Worm (Caenorhabditis elegans) whole organism, early embryonic: Measurements from ENCODE around the gene F39G3.5.

Experiments
- B0310.2 ChIP-seq: sonication (generic microtip); optimal IDR thresholded peaks from 2 replicates; lab custom pipeline; 2016; ENCODE audit warnings: mild to moderate bottlenecking, missing genetic modification characterization, missing compliant biosample characterization
- F13C5.2 ChIP-seq: sonication (generic microtip); optimal IDR thresholded peaks from 2 replicates; lab custom pipeline; 2017; ENCODE audit warnings: mild to moderate bottlenecking, missing genetic modification characterization, inconsistent platforms, missing compliant biosample characterization
- aly-1 ChIP-seq: sonication (generic microtip); optimal IDR thresholded peaks from 2 replicates; lab custom pipeline; 2016; ENCODE audit warnings: missing genetic modification characterization, missing compliant biosample characterization
- ama-1 ChIP-seq: fragments of 150-350 bp; optimal IDR thresholded peaks from 2 replicates; lab custom pipeline; 2014
- ceh-13 ChIP-seq: fragments of 200-800 bp; sonication (Bioruptor generic); optimal IDR thresholded peaks from 2 replicates; lab custom pipeline; 2018; ENCODE audit warnings: mild to moderate bottlenecking, missing genetic modification characterization, missing compliant biosample characterization
- ceh-36 ChIP-seq: sonication (generic microtip); optimal IDR thresholded peaks from 2 replicates; lab custom pipeline; 2016; ENCODE audit warnings: missing genetic modification characterization, inconsistent platforms, missing compliant biosample characterization
- ets-7 ChIP-seq: sonication (generic microtip); optimal IDR thresholded peaks from 2 replicates; lab custom pipeline; 2016; ENCODE audit warnings: missing genotype, missing genetic modification characterization, missing compliant biosample characterization
- flt-1 ChIP-seq: fragments of 200-800 bp; sonication (Bioruptor generic); IDR thresholded peaks from 2 replicates; pipeline ENCODE4 v1.3.6; 2022; ENCODE audit warnings: missing genetic modification characterization, missing compliant biosample characterization
- hmbx-1 ChIP-seq: sonication (generic microtip); optimal IDR thresholded peaks from 2 replicates; lab custom pipeline; 2016; ENCODE audit warnings: mild to moderate bottlenecking, missing genetic modification characterization, missing compliant biosample characterization
- hmg-4 ChIP-seq: fragments of 200-800 bp; sonication (Bioruptor generic); optimal IDR thresholded peaks from 2 replicates; lab custom pipeline; 2018; ENCODE audit warnings: mild to moderate bottlenecking, missing genetic modification characterization, missing compliant biosample characterization
- hnd-1 ChIP-seq: sonication (generic microtip); optimal IDR thresholded peaks from 2 replicates; lab custom pipeline; 2016; ENCODE audit warnings: missing genetic modification characterization, missing compliant biosample characterization
- pes-1 ChIP-seq: fragments of 200-800 bp; sonication (Bioruptor generic); IDR thresholded peaks from 2 replicates; pipeline ENCODE4 v1.3.6; 2022; ENCODE audit warnings: missing genetic modification reagents, missing genetic modification characterization, missing compliant biosample characterization
- scrt-1 ChIP-seq: fragments of 200-800 bp; sonication (Bioruptor generic); IDR thresholded peaks from 2 replicates; pipeline ENCODE4 v1.3.6; 2022; ENCODE audit warnings: missing genetic modification characterization, missing compliant biosample characterization
- sea-1 ChIP-seq: fragments of 200-800 bp; sonication (Bioruptor generic); conservative IDR thresholded peaks from 2 replicates; pipeline ENCODE4 v1.3.6; 2022; ENCODE audit warnings: missing genetic modification characterization, missing compliant biosample characterization
- tbx-11 ChIP-seq: fragments of 200-800 bp; sonication (Bioruptor generic); IDR thresholded peaks from 2 replicates; pipeline ENCODE4 v1.3.6; 2022; ENCODE audit warnings: missing genetic modification characterization, missing compliant biosample characterization
- tbx-37 ChIP-seq: fragments of 200-800 bp; sonication (Bioruptor generic); conservative IDR thresholded peaks from 2 replicates; pipeline ENCODE4 v1.3.6; 2022; ENCODE audit warnings: missing genetic modification reagents, missing genetic modification characterization, missing compliant biosample characterization
- tra-4 ChIP-seq: sonication (generic microtip); optimal IDR thresholded peaks from 2 replicates; lab custom pipeline; 2017; ENCODE audit warnings: missing genetic modification characterization, missing compliant biosample characterization

F39G3.5 gene

ce11 chrV:4730075-4730474 lies 7.7 kb downstream of the F39G3.5 start, which contains the start of gene tig-2:
Gene tig-2, minus strand, starts transcription at chrV:4730161.
- TF ChIP-seq ceh-36 (tag; lab: Kevin White, UChicago) (no peak), B0310.2 (no peak), aly-1 (tag; lab: Kevin White, UChicago) (no peak), tbx-37 (GFP tag; lab: Robert Waterston, UW) (no peak), ets-7 (tag; lab: Kevin White, UChicago) (no peak), ceh-13 (GFP tag; lab: Kevin White, UChicago) (no peak), tbx-11 (no peak), hnd-1 (tag; lab: Kevin White, UChicago) (no peak), ama-1 (lab: Kevin White, UChicago) (no peak), sea-1 (no peak), pes-1 (no peak), F13C5.2 (tag; lab: Kevin White, UChicago) (no peak), tra-4 (tag; lab: Kevin White, UChicago) (no peak), hmg-4 (no peak)

- TF ChIP-seq tbx-37 (GFP tag; lab: Robert Waterston, UW) (peak; percentile 82), hmg-4 (peak; percentile 85), ceh-36 (tag; lab: Kevin White, UChicago) (peak; percentile 81), B0310.2 (peak; percentile 65), scrt-1 (GFP tag; lab: Robert Waterston, UW) (peak; percentile 85), tbx-11 (peak; percentile 87), F13C5.2 (tag; lab: Kevin White, UChicago) (peak; percentile 94), ama-1 (lab: Kevin White, UChicago) (no peak), sea-1 (peak; percentile 74; the same call in 1 of the 2 replicates), tra-4 (tag; lab: Kevin White, UChicago) (peak; percentile 15), ets-7 (tag; lab: Kevin White, UChicago) (peak; percentile 61), hnd-1 (tag; lab: Kevin White, UChicago) (peak; percentile 75), pes-1 (peak; percentile 90), hmbx-1 (peak; percentile 63), ceh-13 (GFP tag; lab: Kevin White, UChicago) (peak; percentile 83), flt-1 (peak; percentile 74), aly-1 (tag; lab: Kevin White, UChicago) (peak; percentile 65)
Observed at ce11 chrV:4731154-4731961, 8.9 kb downstream of the F39G3.5 start, which contains the start of gene F39G3.3. Gene F39G3.3, plus strand, starts transcription at chrV:4731911.

ce11 chrV:4733952-4734351 lies 11.5 kb downstream of the F39G3.5 start:
- TF ChIP-seq sea-1 (no peak), hmbx-1 (no peak), ceh-13 (GFP tag; lab: Kevin White, UChicago) (no peak), tbx-37 (GFP tag; lab: Robert Waterston, UW) (no peak), B0310.2 (no peak), flt-1 (no peak), ceh-36 (tag; lab: Kevin White, UChicago) (no peak), tbx-11 (no peak), scrt-1 (GFP tag; lab: Robert Waterston, UW) (no peak), pes-1 (no peak), ama-1 (lab: Kevin White, UChicago) (no peak), aly-1 (tag; lab: Kevin White, UChicago) (no peak), ets-7 (tag; lab: Kevin White, UChicago) (no peak), F13C5.2 (tag; lab: Kevin White, UChicago) (no peak), hnd-1 (tag; lab: Kevin White, UChicago) (no peak), hmg-4 (no peak), tra-4 (tag; lab: Kevin White, UChicago) (no peak)

ce11 chrV:4734608-4735007 lies 12.2 kb downstream of the F39G3.5 start:
- TF ChIP-seq aly-1 (tag; lab: Kevin White, UChicago), result no peak
- TF ChIP-seq F13C5.2 (tag; lab: Kevin White, UChicago), result no peak
- TF ChIP-seq hmg-4, result no peak
- TF ChIP-seq tra-4 (tag; lab: Kevin White, UChicago), result no peak
- TF ChIP-seq tbx-11, result no peak
- TF ChIP-seq B0310.2, result no peak
- TF ChIP-seq sea-1, result no peak
- no peak for TF ChIP-seq ceh-13 (GFP tag; lab: Kevin White, UChicago)
- no peak for TF ChIP-seq ama-1 (lab: Kevin White, UChicago)
- no peak for TF ChIP-seq tbx-37 (GFP tag; lab: Robert Waterston, UW)
- no peak for TF ChIP-seq ceh-36 (tag; lab: Kevin White, UChicago)
- no peak for TF ChIP-seq scrt-1 (GFP tag; lab: Robert Waterston, UW)
- no peak for TF ChIP-seq flt-1
- no peak for TF ChIP-seq hmbx-1
- no peak for TF ChIP-seq hnd-1 (tag; lab: Kevin White, UChicago)
- TF ChIP-seq pes-1, result no peak
- no peak for TF ChIP-seq ets-7 (tag; lab: Kevin White, UChicago)

- TF ChIP-seq hmg-4, result no peak
- TF ChIP-seq ets-7 (tag; lab: Kevin White, UChicago), result no peak
- no peak for TF ChIP-seq ceh-36 (tag; lab: Kevin White, UChicago)
- TF ChIP-seq ama-1 (lab: Kevin White, UChicago), result no peak
- TF ChIP-seq tbx-11, result no peak
Observed at ce11 chrV:4737727-4738126, 15.3 kb downstream of the F39G3.5 start, which contains the start of gene F39G3.2. Gene F39G3.2, plus strand, starts transcription at chrV:4737831.

- TF ChIP-seq F13C5.2 (tag; lab: Kevin White, UChicago), result no peak
- TF ChIP-seq pes-1, result no peak
- no peak for TF ChIP-seq scrt-1 (GFP tag; lab: Robert Waterston, UW)
- TF ChIP-seq ama-1 (lab: Kevin White, UChicago), result no peak
- no peak for TF ChIP-seq aly-1 (tag; lab: Kevin White, UChicago)
- TF ChIP-seq hmbx-1, result no peak
Observed at ce11 chrV:4742190-4742589, 19.8 kb downstream of the F39G3.5 start, which contains the start of gene ugt-61. Gene ugt-61, plus strand, starts transcription at chrV:4742422.

ce11 chrV:4745269-4745668 lies 22.9 kb downstream of the F39G3.5 start, which contains the start of gene C18G1.7:
Gene C18G1.7, plus strand, starts transcription at chrV:4745569.
- no peak for TF ChIP-seq ceh-36 (tag; lab: Kevin White, UChicago)
- TF ChIP-seq ama-1 (lab: Kevin White, UChicago), result no peak
- no peak for TF ChIP-seq tbx-37 (GFP tag; lab: Robert Waterston, UW)
- no peak for TF ChIP-seq pes-1
- no peak for TF ChIP-seq B0310.2
- no peak for TF ChIP-seq sea-1
- TF ChIP-seq hmbx-1, result no peak
- TF ChIP-seq hmg-4, result no peak
- TF ChIP-seq F13C5.2 (tag; lab: Kevin White, UChicago), result no peak
- TF ChIP-seq tbx-11, result no peak
- TF ChIP-seq tra-4 (tag; lab: Kevin White, UChicago), result no peak
- TF ChIP-seq ets-7 (tag; lab: Kevin White, UChicago), result no peak
- no peak for TF ChIP-seq ceh-13 (GFP tag; lab: Kevin White, UChicago)
